Worm (Caenorhabditis elegans): ENCODE data around the gene ufbp-1.

Gene ufbp-1

DNA sequence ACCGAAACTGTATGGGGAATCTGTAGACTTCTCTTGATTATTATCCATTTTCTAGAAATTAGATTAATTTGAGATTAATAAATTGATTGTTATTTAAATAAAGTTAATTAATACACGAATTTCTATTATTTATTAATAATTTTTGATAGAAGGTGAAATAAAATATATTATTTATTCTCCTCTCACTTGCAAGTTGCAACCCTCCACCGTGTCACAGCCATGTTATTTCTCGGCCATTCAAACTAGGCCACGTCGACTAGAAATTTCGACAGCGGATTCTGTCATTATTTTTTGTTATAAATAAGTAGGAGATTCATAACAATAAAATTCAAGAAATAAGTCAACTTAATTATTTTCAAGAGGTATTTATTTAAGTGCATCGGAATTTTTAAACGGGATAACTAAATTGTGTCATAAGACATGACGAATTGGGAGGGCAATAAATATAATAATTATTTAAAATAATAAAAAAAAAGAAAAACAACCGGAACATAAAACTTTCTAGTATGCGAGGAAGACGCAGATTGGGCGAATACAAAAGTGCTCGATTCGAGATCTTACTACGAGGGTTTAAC is at the start of gene ufbp-1 (continued):
- TF ChIP-seq C06A6.2 (GFP tag; conservative IDR thresholded peaks at IDR 0.05) (0 out of 2 replicates have a peak, but pooled peaks have one; percentile 14), lin-35 (GFP tag; optimal IDR thresholded peaks at IDR 0.05) (peak in 1 of 3 experiments; percentile 61), snpc-3.4 (tag; optimal IDR thresholded peaks at IDR 0.05) (peak; percentile 53), B0336.3 (GFP tag; IDR thresholded peaks at IDR 0.05) (peak; percentile 91), pbrm-1 (GFP tag; IDR thresholded peaks at IDR 0.05) (peak; percentile 85), bed-2 (GFP tag; IDR thresholded peaks at IDR 0.05) (no peak), snpc-4 (GFP tag; optimal IDR thresholded peaks at IDR 0.05) (peak; percentile 21), snpc-4 (tag; optimal IDR thresholded peaks at IDR 0.05) (peak in 2 of 4 experiments; percentile 37 to 77), ztf-25 (GFP tag; IDR thresholded peaks at IDR 0.05) (no peak), madf-8 (GFP tag; conservative IDR thresholded peaks at IDR 0.05) (no peak), hmg-1.2 (GFP tag; IDR thresholded peaks at IDR 0.05) (peak; percentile 46), ceh-79 (tag; optimal IDR thresholded peaks at IDR 0.05) (peak; percentile 96), ztf-18 (tag; optimal IDR thresholded peaks at IDR 0.05) (peak; percentile 63), dpff-1 (tag; optimal IDR thresholded peaks at IDR 0.05) (peak; percentile 99), F23B12.7 (tag; optimal IDR thresholded peaks at IDR 0.05; ENCODE audit: insufficient read depth) (peak; percentile 56), F52B5.7 (tag; optimal IDR thresholded peaks at IDR 0.05) (peak; percentile 82), ama-1 (optimal IDR thresholded peaks at IDR 0.05) (peak; percentile 87), ama-1 (GFP tag; optimal IDR thresholded peaks at IDR 0.05) (peak; percentile 72 to 82), hlh-26 (GFP tag; conservative IDR thresholded peaks at IDR 0.05) (no peak), tlf-1 (GFP tag; optimal IDR thresholded peaks at IDR 0.05) (peak; percentile 94), pha-4 (tag; optimal IDR thresholded peaks at IDR 0.05) (no peak), lsl-1 (GFP tag; optimal IDR thresholded peaks at IDR 0.05) (peak; percentile 33), tbp1 (GFP tag; optimal IDR thresholded peaks at IDR 0.05) (peak; percentile 70), ekl-4 (GFP tag; IDR thresholded peaks at IDR 0.05) (peak; percentile 88), B0035.1 (tag; optimal IDR thresholded peaks at IDR 0.05) (no peak), repo-1 (tag; optimal IDR thresholded peaks at IDR 0.05) (peak; percentile 96), lin-26 (GFP tag; IDR thresholded peaks at IDR 0.05) (peak; percentile 70), madf-6 (GFP tag; IDR thresholded peaks at IDR 0.05) (peak; percentile 64), somi-1 (GFP tag; optimal IDR thresholded peaks at IDR 0.05) (peak; percentile 40), madf-10 (tag; optimal IDR thresholded peaks at IDR 0.05) (peak; percentile 57), nfya-2 (GFP tag; IDR thresholded peaks at IDR 0.05) (0 out of 2 replicates have a peak, but pooled peaks have one; percentile 57), rec-8 (tag; optimal IDR thresholded peaks at IDR 0.05) (no peak), K12H6.12 (tag; optimal IDR thresholded peaks at IDR 0.05) (peak; percentile 83), ztf-26 (tag; optimal IDR thresholded peaks at IDR 0.05) (peak; percentile 87), C17E4.6 (GFP tag; IDR thresholded peaks at IDR 0.05) (peak; percentile 41; the same call in 1 of the 2 replicates), Y67H2A.10 (GFP tag; conservative IDR thresholded peaks at IDR 0.05) (no peak), egl-18 (GFP tag; IDR thresholded peaks at IDR 0.05) (0 out of 2 replicates have a peak, but pooled peaks have one; percentile 38), snpc-1.3 (tag; optimal IDR thresholded peaks at IDR 0.05; ENCODE audit: insufficient read depth) (peak; percentile 26), B0261.1 (tag; optimal IDR thresholded peaks at IDR 0.05) (peak; percentile 34), hsf-1 (GFP tag; IDR thresholded peaks at IDR 0.05) (peak; percentile 83)
